Worm (Caenorhabditis elegans) whole organism, L3 larva: ENCODE measurements around the gene K07C11.8.

Source experiments
- ZK546.5 ChIP-seq: sonication (generic microtip); optimal IDR thresholded peaks from 2 replicates; lab custom pipeline; 2017; ENCODE audit warnings: missing biosample characterization, missing genetic modification characterization
- ceh-16 ChIP-seq: sonication (generic microtip); optimal IDR thresholded peaks from 2 replicates; lab custom pipeline; 2017; ENCODE audit warnings: missing biosample characterization, missing genetic modification characterization
- ceh-28 ChIP-seq: fragments of 150-350 bp; optimal IDR thresholded peaks from 2 replicates; lab custom pipeline; 2014; ENCODE audit warnings: missing biosample characterization, missing genetic modification reagents, missing genetic modification characterization
- ceh-82 ChIP-seq: fragments of 150-350 bp; optimal IDR thresholded peaks from 2 replicates; lab custom pipeline; 2014; ENCODE audit warnings: missing biosample characterization, missing genetic modification characterization
- ceh-9 ChIP-seq: sonication (generic microtip); optimal IDR thresholded peaks from 2 replicates; lab custom pipeline; 2018; ENCODE audit warnings: missing biosample characterization, missing genetic modification characterization
- daf-12 ChIP-seq: fragments of 150-350 bp; optimal IDR thresholded peaks from 2 replicates; lab custom pipeline; 2014; ENCODE audit warnings: missing biosample characterization, missing genetic modification reagents, missing genetic modification characterization
- egl-27 ChIP-seq: sonication (generic microtip); optimal IDR thresholded peaks from 4 replicates; lab custom pipeline; 2017; ENCODE audit warnings: missing biosample characterization, missing genetic modification reagents, missing genetic modification characterization
- egl-5 ChIP-seq: fragments of 150-350 bp; optimal IDR thresholded peaks from 2 replicates; lab custom pipeline; 2017; ENCODE audit warnings: missing biosample characterization, missing genetic modification reagents, missing genetic modification characterization, inconsistent platforms
- elt-2 ChIP-seq: sonication (generic microtip); optimal IDR thresholded peaks from 2 replicates; lab custom pipeline; 2016; ENCODE audit warnings: missing genetic modification reagents, mild to moderate bottlenecking, missing genetic modification characterization, missing compliant biosample characterization
- elt-3 ChIP-seq, 3 experiments: fragments of 150-350 bp in 1 of 3; sonication (generic microtip) in 2 of 3; optimal IDR thresholded peaks; 2 replicates in 2 of 3; 4 replicates in 1 of 3; lab custom pipeline; 2014 to 2017; ENCODE audit warnings: missing biosample characterization in 3 of 3, missing genetic modification characterization in 3 of 3
- eor-1 ChIP-seq, 2 experiments: fragments of 150-350 bp; optimal IDR thresholded peaks; 2 replicates each; lab custom pipeline; 2014 to 2018; ENCODE audit warnings: missing biosample characterization in 2 of 2, missing genetic modification characterization in 2 of 2
- fkh-10 ChIP-seq: sonication (generic microtip); optimal IDR thresholded peaks from 2 replicates; lab custom pipeline; 2017; ENCODE audit warnings: missing biosample characterization, missing genetic modification reagents, missing genetic modification characterization
- fkh-2 ChIP-seq: fragments of 150-350 bp; optimal IDR thresholded peaks from 2 replicates; lab custom pipeline; 2014; ENCODE audit warnings: missing biosample characterization, missing genetic modification reagents, missing genetic modification characterization
- fos-1 ChIP-seq: fragments of 150-350 bp; optimal IDR thresholded peaks from 2 replicates; lab custom pipeline; 2014; ENCODE audit warnings: missing biosample characterization, missing genetic modification characterization
- hmg-11 ChIP-seq: sonication (generic microtip); optimal IDR thresholded peaks from 2 replicates; lab custom pipeline; 2016; ENCODE audit warnings: missing genetic modification characterization, missing compliant biosample characterization
- jun-1 ChIP-seq: fragments of 150-350 bp; optimal IDR thresholded peaks from 2 replicates; lab custom pipeline; 2014; ENCODE audit warnings: missing biosample characterization, missing genetic modification reagents, missing genetic modification characterization
- lin-15B ChIP-seq: fragments of 150-350 bp; optimal IDR thresholded peaks from 2 replicates; lab custom pipeline; 2014; ENCODE audit warnings: missing biosample characterization, missing genetic modification characterization
- lsy-12 ChIP-seq: sonication (generic microtip); optimal IDR thresholded peaks from 2 replicates; lab custom pipeline; 2016; ENCODE audit warnings: mild to moderate bottlenecking, missing genetic modification characterization, missing compliant biosample characterization
- mdl-1 ChIP-seq: fragments of 150-350 bp; optimal IDR thresholded peaks from 2 replicates; lab custom pipeline; 2014; ENCODE audit warnings: missing biosample characterization, missing genetic modification characterization
- mml-1 ChIP-seq: fragments of 150-350 bp; sonication (generic microtip); optimal IDR thresholded peaks from 3 replicates; lab custom pipeline; 2014; ENCODE audit warnings: missing biosample characterization, missing genetic modification characterization
- nfya-1 ChIP-seq: sonication (generic microtip); optimal IDR thresholded peaks from 2 replicates; lab custom pipeline; 2017; ENCODE audit warnings: missing genetic modification characterization, mild to moderate bottlenecking, missing compliant biosample characterization, antibody characterized with exemption, moderate library complexity; ENCODE audit not compliant: insufficient read depth
- nhr-12 ChIP-seq: fragments of 150-350 bp; optimal IDR thresholded peaks from 2 replicates; lab custom pipeline; 2014; ENCODE audit warnings: missing biosample characterization, missing genetic modification characterization
- nhr-237 ChIP-seq: fragments of 150-350 bp; optimal IDR thresholded peaks from 2 replicates; lab custom pipeline; 2014; ENCODE audit warnings: missing biosample characterization, missing genetic modification characterization
- nhr-25 ChIP-seq: sonication (generic microtip); optimal IDR thresholded peaks from 2 replicates; lab custom pipeline; 2017; ENCODE audit warnings: missing biosample characterization, missing genetic modification characterization
- nhr-43 ChIP-seq: sonication (generic microtip); optimal IDR thresholded peaks from 2 replicates; lab custom pipeline; 2016; ENCODE audit warnings: mild to moderate bottlenecking, missing genetic modification characterization, missing compliant biosample characterization; ENCODE audit not compliant: poor library complexity, severe bottlenecking
- nhr-67 ChIP-seq: fragments of 150-350 bp; optimal IDR thresholded peaks from 2 replicates; lab custom pipeline; 2014; ENCODE audit warnings: missing biosample characterization, missing genetic modification characterization
- nhr-77 ChIP-seq: fragments of 150-350 bp; optimal IDR thresholded peaks from 2 replicates; lab custom pipeline; 2014; ENCODE audit warnings: missing biosample characterization, missing genetic modification characterization
- pqm-1 ChIP-seq: fragments of 150-350 bp; optimal IDR thresholded peaks from 2 replicates; lab custom pipeline; 2017; ENCODE audit warnings: missing biosample characterization, missing genetic modification characterization, inconsistent platforms
- sea-2 ChIP-seq: fragments of 150-350 bp; sonication (generic microtip); optimal IDR thresholded peaks from 4 replicates; lab custom pipeline; 2014; ENCODE audit warnings: missing biosample characterization, missing genetic modification reagents, missing genetic modification characterization
- snpc-4 ChIP-seq: fragments of 150-350 bp; optimal IDR thresholded peaks from 2 replicates; lab custom pipeline; 2014; ENCODE audit warnings: missing biosample characterization, missing genetic modification characterization
- tbx-2 ChIP-seq: sonication (generic microtip); optimal IDR thresholded peaks from 2 replicates; lab custom pipeline; 2016; ENCODE audit warnings: mild to moderate bottlenecking, missing genetic modification characterization, missing compliant biosample characterization
- unc-39 ChIP-seq: sonication (generic microtip); optimal IDR thresholded peaks from 4 replicates; lab custom pipeline; 2017; ENCODE audit warnings: missing biosample characterization, missing genetic modification characterization
- unc-62 ChIP-seq: fragments of 150-350 bp; sonication (generic microtip); optimal IDR thresholded peaks from 4 replicates; lab custom pipeline; 2014; ENCODE audit warnings: missing biosample characterization, missing genetic modification reagents, missing genetic modification characterization
- zag-1 ChIP-seq: fragments of 150-350 bp; optimal IDR thresholded peaks from 2 replicates; lab custom pipeline; 2014; ENCODE audit warnings: missing biosample characterization, missing genetic modification characterization
- ztf-11 ChIP-seq: fragments of 150-350 bp; optimal IDR thresholded peaks from 2 replicates; lab custom pipeline; 2014; ENCODE audit warnings: missing biosample characterization, missing genetic modification characterization
- ztf-4 ChIP-seq: fragments of 150-350 bp; optimal IDR thresholded peaks from 2 replicates; lab custom pipeline; 2014; ENCODE audit warnings: missing biosample characterization, missing genetic modification characterization

Gene K07C11.8

DNA sequence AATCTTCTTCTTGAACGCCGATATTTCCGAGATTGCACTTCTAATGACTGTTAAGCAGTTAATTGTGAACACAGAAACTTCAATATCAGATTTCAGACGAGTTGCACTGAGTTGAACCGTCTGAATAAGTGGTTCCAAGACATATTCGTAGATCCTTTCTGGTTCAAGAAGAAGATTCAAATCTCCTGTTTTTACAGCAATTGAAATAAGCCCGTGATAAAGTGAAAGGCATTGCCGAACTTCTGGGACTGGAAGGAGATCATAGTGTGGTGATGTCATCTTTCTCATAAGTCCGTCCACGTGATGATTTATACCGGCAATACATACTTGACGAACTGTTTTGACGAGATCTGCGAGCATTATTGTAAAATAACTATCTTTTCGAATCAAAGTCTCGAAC lies 1.9 kb upstream of the K07C11.8 start:
- no peak for TF ChIP-seq sea-2 (GFP tag; lab: Kevin White, UChicago)
- no peak for TF ChIP-seq hmg-11 (tag; lab: Kevin White, UChicago)
- no peak for TF ChIP-seq nhr-25
- TF ChIP-seq snpc-4 (tag; lab: Kevin White, UChicago): no peak
- TF ChIP-seq ZK546.5 (tag; lab: Kevin White, UChicago): no peak
- no peak for TF ChIP-seq unc-39 (tag; lab: Kevin White, UChicago)
- TF ChIP-seq lsy-12: no peak
- TF ChIP-seq daf-12 (tag; lab: Kevin White, UChicago): no peak
- no peak for TF ChIP-seq ztf-4 (tag; lab: Kevin White, UChicago)
- no peak for TF ChIP-seq mdl-1 (tag; lab: Kevin White, UChicago)
- TF ChIP-seq tbx-2 (tag; lab: Kevin White, UChicago): no peak
- TF ChIP-seq pqm-1 (tag; lab: Kevin White, UChicago): no peak
- TF ChIP-seq ztf-11 (tag; lab: Kevin White, UChicago): no peak
- TF ChIP-seq elt-3 (tag; optimal IDR thresholded peaks at IDR 0.05; lab: Kevin White, UChicago): no peak
- no peak for TF ChIP-seq fkh-10 (GFP tag; lab: Kevin White, UChicago)
- TF ChIP-seq nhr-237 (tag; lab: Kevin White, UChicago): no peak

DNA sequence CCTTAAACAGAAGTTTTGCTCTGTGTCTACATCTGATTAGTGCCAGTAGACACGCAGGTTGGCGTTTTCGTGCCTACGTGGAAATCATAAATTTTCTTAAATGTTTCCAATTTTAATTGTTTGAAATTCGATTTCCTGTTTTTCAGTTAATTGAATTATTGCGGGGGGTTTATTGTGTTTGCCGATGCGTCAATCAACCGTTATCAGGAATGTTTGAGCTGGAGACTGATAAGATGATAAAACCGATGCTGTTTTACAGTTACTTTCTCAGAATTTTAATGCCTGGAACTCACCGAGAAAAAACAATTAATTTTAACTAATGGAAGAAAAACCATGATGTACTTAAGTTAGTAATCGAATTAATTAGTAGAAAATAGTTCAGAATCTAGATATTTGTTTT lies 566 bp downstream of the K07C11.8 start:
- TF ChIP-seq nhr-237 (tag; lab: Kevin White, UChicago) (no peak), fos-1 (no peak), nhr-77 (tag; lab: Kevin White, UChicago) (no peak), nhr-67 (tag; lab: Kevin White, UChicago) (no peak), nhr-12 (tag; lab: Kevin White, UChicago) (no peak), elt-2 (tag; lab: Kevin White, UChicago) (peak; percentile 91), fkh-2 (tag; lab: Kevin White, UChicago) (no peak), pqm-1 (tag; lab: Kevin White, UChicago) (peak; percentile 80), mml-1 (tag; lab: Kevin White, UChicago) (no peak), egl-5 (tag; lab: Kevin White, UChicago) (no peak)
- TF ChIP-seq, all 47 proteins: peak for 2

ce11 chrV:8215158-8215557 lies 2.5 kb downstream of the K07C11.8 start:
- TF ChIP-seq hmg-11 (tag; lab: Kevin White, UChicago) (peak; percentile 70), nfya-1 (tag; lab: Kevin White, UChicago) (peak; percentile 25), daf-12 (tag; lab: Kevin White, UChicago) (no peak), lsy-12 (no peak)

DNA sequence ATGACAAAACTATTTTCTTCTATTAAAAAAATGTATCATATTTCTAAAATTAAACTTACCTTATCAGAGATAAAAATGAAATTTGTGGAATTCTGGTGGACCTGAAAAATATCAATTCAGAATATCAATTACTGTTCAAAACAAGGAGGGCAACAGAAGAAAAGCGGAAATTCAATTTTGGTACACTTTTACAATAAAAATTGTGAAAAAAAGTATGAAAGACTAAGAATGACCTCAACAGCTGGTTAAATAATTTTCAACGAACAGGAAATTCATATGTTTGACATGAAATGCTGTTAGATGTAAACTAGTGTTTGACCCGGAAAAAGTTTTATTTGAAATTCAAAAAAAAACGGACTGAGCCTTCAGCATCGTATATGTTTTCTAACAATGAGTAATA lies 3.8 kb downstream of the K07C11.8 start, which contains the start of gene K07C11.7:
Gene K07C11.7, minus strand, starts transcription at position 101 of the 400 bp plus-strand sequence.
- no peak for TF ChIP-seq ceh-82 (tag; lab: Kevin White, UChicago)
- no peak for TF ChIP-seq nhr-43 (tag; lab: Kevin White, UChicago)
- no peak for TF ChIP-seq elt-3 (tag; optimal IDR thresholded peaks at IDR 0.05; lab: Kevin White, UChicago)
- no peak for TF ChIP-seq jun-1 (tag; lab: Kevin White, UChicago)
- TF ChIP-seq fkh-2 (tag; lab: Kevin White, UChicago): no peak

- no peak for TF ChIP-seq ztf-11 (tag; lab: Kevin White, UChicago)
- TF ChIP-seq fkh-2 (tag; lab: Kevin White, UChicago): no peak
- no peak for TF ChIP-seq jun-1 (tag; lab: Kevin White, UChicago)
- peak; percentile 83 for TF ChIP-seq pqm-1 (tag; lab: Kevin White, UChicago)
- peak; percentile 87 for TF ChIP-seq elt-2 (tag; lab: Kevin White, UChicago)
- TF ChIP-seq egl-27 (tag; lab: Kevin White, UChicago): no peak
- no peak for TF ChIP-seq lsy-12
These were observed 4.9 kb downstream of the K07C11.8 start for ce11 chrV:8212816-8213215.

- TF ChIP-seq ZK546.5 (tag; lab: Kevin White, UChicago) (no peak), mdl-1 (tag; lab: Kevin White, UChicago) (no peak), tbx-2 (tag; lab: Kevin White, UChicago) (no peak), lin-15B (no peak), ceh-16 (tag; lab: Kevin White, UChicago) (no peak), egl-5 (tag; lab: Kevin White, UChicago) (no peak), nfya-1 (tag; lab: Kevin White, UChicago) (no peak), ceh-9 (no peak), unc-62 (GFP tag; lab: Kevin White, UChicago) (no peak), eor-1 (tag; optimal IDR thresholded peaks at IDR 0.05; lab: Kevin White, UChicago) (no peak), pqm-1 (tag; lab: Kevin White, UChicago) (no peak), daf-12 (tag; lab: Kevin White, UChicago) (no peak), fos-1 (no peak), nhr-77 (tag; lab: Kevin White, UChicago) (no peak), ceh-28 (tag; lab: Kevin White, UChicago) (no peak), nhr-67 (tag; lab: Kevin White, UChicago) (no peak), jun-1 (tag; lab: Kevin White, UChicago) (no peak), zag-1 (tag; lab: Kevin White, UChicago) (no peak), ztf-4 (tag; lab: Kevin White, UChicago) (no peak), egl-27 (tag; lab: Kevin White, UChicago) (no peak)
These were observed 5.7 kb downstream of the K07C11.8 start for ce11 chrV:8211993-8212392.
